Fruit fly (Drosophila melanogaster): Measurements from ENCODE around the gene CG17544.

- no peak for TF ChIP-seq zen2 (GFP tag; IDR thresholded peaks at IDR 0.05; ENCODE audit: partially characterized antibody)
- no peak for TF ChIP-seq CG3065 (GFP tag; optimal IDR thresholded peaks at IDR 0.05)
- TF ChIP-seq Dref (GFP tag; IDR thresholded peaks at IDR 0.05): no peak
- TF ChIP-seq CG4404 (GFP tag; IDR thresholded peaks at IDR 0.05): no peak
- TF ChIP-seq Six4 (GFP tag; optimal IDR thresholded peaks at IDR 0.05): no peak
- TF ChIP-seq CG9797 (GFP tag; optimal IDR thresholded peaks at IDR 0.05): no peak
- TF ChIP-seq CG13775 (GFP tag; optimal IDR thresholded peaks at IDR 0.05): no peak
- TF ChIP-seq Bdp1 (GFP tag; optimal IDR thresholded peaks at IDR 0.05): no peak
- TF ChIP-seq tgo (GFP tag; IDR thresholded peaks at IDR 0.05): no peak
- TF ChIP-seq Ets97D (GFP tag; optimal IDR thresholded peaks at IDR 0.05): no peak
- no peak for TF ChIP-seq Dfd (GFP tag; optimal IDR thresholded peaks at IDR 0.05)
These were observed 34.8 kb downstream of the CG17544 start for dm6 chr2L:19363530-19363929.
